Worm (Caenorhabditis elegans) whole organism, young adult: Measurements from ENCODE around the gene rps-30.

Source experiments
- B0019.2 ChIP-seq: fragments of 200-800 bp; sonication (Bioruptor generic); conservative IDR thresholded peaks from 2 replicates; pipeline ENCODE4 v1.3.6; 2022; ENCODE audit warnings: missing genetic modification reagents, missing genetic modification characterization, missing compliant biosample characterization
- B0261.1 ChIP-seq: sonication (generic microtip); optimal IDR thresholded peaks from 2 replicates; lab custom pipeline; 2016; ENCODE audit warnings: mild to moderate bottlenecking, missing genetic modification characterization, moderate library complexity, missing compliant biosample characterization
- B0336.3 ChIP-seq: fragments of 200-800 bp; sonication (Bioruptor generic); IDR thresholded peaks from 2 replicates; pipeline ENCODE4 v1.3.6; 2022; ENCODE audit warnings: missing genetic modification characterization, missing compliant biosample characterization
- D2030.7 ChIP-seq: fragments of 200-800 bp; sonication (Bioruptor generic); IDR thresholded peaks from 2 replicates; pipeline ENCODE4 v1.3.6; 2022; ENCODE audit warnings: missing genetic modification reagents, missing genetic modification characterization, missing compliant biosample characterization
- F23B12.7 ChIP-seq: sonication (generic microtip); optimal IDR thresholded peaks from 2 replicates; lab custom pipeline; 2017; ENCODE audit warnings: missing genetic modification characterization, mild to moderate bottlenecking, missing compliant biosample characterization, antibody characterized with exemption, moderate library complexity; ENCODE audit not compliant: insufficient read depth
- F33H1.4 ChIP-seq: fragments of 200-800 bp; sonication (Bioruptor generic); IDR thresholded peaks from 2 replicates; pipeline ENCODE4 v1.3.6; 2022; ENCODE audit warnings: missing genetic modification reagents, missing genetic modification characterization, missing compliant biosample characterization
- F52B5.7 ChIP-seq: sonication (generic microtip); optimal IDR thresholded peaks from 2 replicates; lab custom pipeline; 2016; ENCODE audit warnings: mild to moderate bottlenecking, missing genetic modification characterization, missing compliant biosample characterization
- K12H6.12 ChIP-seq: fragments of 200-800 bp; sonication (Bioruptor generic); optimal IDR thresholded peaks from 2 replicates; lab custom pipeline; 2018; ENCODE audit warnings: mild to moderate bottlenecking, missing genetic modification characterization, missing compliant biosample characterization
- T26A5.8 ChIP-seq: sonication (generic microtip); optimal IDR thresholded peaks from 2 replicates; lab custom pipeline; 2016; ENCODE audit warnings: missing genetic modification characterization, missing compliant biosample characterization
- Y53F4B.3 ChIP-seq: fragments of 200-800 bp; sonication (Bioruptor generic); IDR thresholded peaks from 2 replicates; pipeline ENCODE4 v1.3.6; 2022; ENCODE audit warnings: missing genetic modification reagents, missing genetic modification characterization, missing compliant biosample characterization
- ZK185.1 ChIP-seq: sonication (generic microtip); optimal IDR thresholded peaks from 2 replicates; lab custom pipeline; 2016; ENCODE audit warnings: mild to moderate bottlenecking, missing genetic modification characterization, missing compliant biosample characterization; ENCODE audit not compliant: poor library complexity, severe bottlenecking
- ama-1 ChIP-seq, 3 experiments: fragments of 150-350 bp in 1 of 3; sonication (generic microtip) in 2 of 3; optimal IDR thresholded peaks; 2 replicates each; lab custom pipeline; 2014 to 2018; ENCODE audit warnings: missing biosample characterization in 2 of 3, missing genetic modification characterization in 2 of 3, missing genetic modification reagents in 2 of 3
- aptf-2 ChIP-seq: fragments of 200-800 bp; sonication (Bioruptor generic); conservative IDR thresholded peaks from 2 replicates; pipeline ENCODE4 v1.3.6; 2022; ENCODE audit warnings: missing genetic modification reagents, missing genetic modification characterization, missing compliant biosample characterization
- bed-1 ChIP-seq: fragments of 200-800 bp; sonication (Bioruptor generic); IDR thresholded peaks from 2 replicates; pipeline ENCODE4 v1.3.6; 2022; ENCODE audit warnings: missing genetic modification reagents, missing genetic modification characterization, missing compliant biosample characterization
- cebp-1 ChIP-seq, 2 experiments: fragments of 200-800 bp in 1 of 2; sonication (Bioruptor generic) in 1 of 2; sonication (generic microtip) in 1 of 2; IDR thresholded peaks in 1 of 2; optimal IDR thresholded peaks in 1 of 2; 2 replicates each; pipeline versions ENCODE4 v1.3.6 to Lab custom; 2017 to 2022; ENCODE audit warnings: missing compliant biosample characterization in 2 of 2, missing genetic modification characterization in 2 of 2, mild to moderate bottlenecking in 1 of 2, missing genetic modification reagents in 1 of 2, moderate library complexity in 1 of 2
- ceh-27 ChIP-seq: fragments of 200-800 bp; sonication (Bioruptor generic); optimal IDR thresholded peaks from 2 replicates; lab custom pipeline; 2018; ENCODE audit warnings: mild to moderate bottlenecking, missing genetic modification characterization, moderate library complexity, missing compliant biosample characterization
- chd-7 ChIP-seq: sonication (generic microtip); optimal IDR thresholded peaks from 2 replicates; lab custom pipeline; 2016; ENCODE audit warnings: mild to moderate bottlenecking, missing genetic modification characterization, moderate library complexity, missing compliant biosample characterization
- dox-1 ChIP-seq: fragments of 200-800 bp; sonication (Bioruptor generic); IDR thresholded peaks from 2 replicates; pipeline ENCODE4 v1.3.6; 2022; ENCODE audit warnings: missing genetic modification reagents, missing genetic modification characterization, missing compliant biosample characterization
- fkh-3 ChIP-seq: sonication (generic microtip); optimal IDR thresholded peaks from 2 replicates; lab custom pipeline; 2016; ENCODE audit warnings: mild to moderate bottlenecking, missing genetic modification characterization, missing compliant biosample characterization
- gei-17 ChIP-seq: fragments of 200-800 bp; sonication (Bioruptor generic); optimal IDR thresholded peaks from 2 replicates; lab custom pipeline; 2018; ENCODE audit warnings: mild to moderate bottlenecking, missing genetic modification characterization, missing compliant biosample characterization
- hlh-26 ChIP-seq: fragments of 200-800 bp; sonication (Bioruptor generic); conservative IDR thresholded peaks from 2 replicates; pipeline ENCODE4 v1.3.6; 2022; ENCODE audit warnings: missing genetic modification reagents, missing genetic modification characterization, missing compliant biosample characterization
- hsf-1 ChIP-seq: fragments of 200-800 bp; sonication (Bioruptor generic); IDR thresholded peaks from 2 replicates; pipeline ENCODE4 v1.3.6; 2022; ENCODE audit warnings: missing genetic modification reagents, missing genetic modification characterization, missing compliant biosample characterization
- lin-26 ChIP-seq: fragments of 200-800 bp; sonication (Bioruptor generic); IDR thresholded peaks from 2 replicates; pipeline ENCODE4 v1.3.6; 2022; ENCODE audit warnings: missing genetic modification reagents, missing genetic modification characterization, missing compliant biosample characterization
- lin-54 ChIP-seq: fragments of 200-800 bp; sonication (Bioruptor generic); optimal IDR thresholded peaks from 2 replicates; lab custom pipeline; 2018; ENCODE audit warnings: mild to moderate bottlenecking, missing genetic modification characterization, missing compliant biosample characterization
- lir-1 ChIP-seq: fragments of 200-800 bp; sonication (Bioruptor generic); conservative IDR thresholded peaks from 2 replicates; pipeline ENCODE4 v1.3.6; 2022; ENCODE audit warnings: missing genetic modification reagents, missing genetic modification characterization, missing compliant biosample characterization
- lsl-1 ChIP-seq: fragments of 200-800 bp; sonication (Bioruptor generic); optimal IDR thresholded peaks from 2 replicates; lab custom pipeline; 2018; ENCODE audit warnings: mild to moderate bottlenecking, missing genetic modification characterization, moderate library complexity, missing compliant biosample characterization
- madf-6 ChIP-seq: fragments of 200-800 bp; sonication (Bioruptor generic); IDR thresholded peaks from 2 replicates; pipeline ENCODE4 v1.3.6; 2022; ENCODE audit warnings: missing genetic modification reagents, missing genetic modification characterization, missing compliant biosample characterization
- mcd-1 ChIP-seq: fragments of 200-800 bp; sonication (Bioruptor generic); IDR thresholded peaks from 2 replicates; pipeline ENCODE4 v1.3.6; 2022; ENCODE audit warnings: missing genetic modification reagents, missing genetic modification characterization, missing compliant biosample characterization
- nfyb-1 ChIP-seq: fragments of 200-800 bp; sonication (Bioruptor generic); IDR thresholded peaks from 2 replicates; pipeline ENCODE4 v1.3.6; 2022; ENCODE audit warnings: missing genetic modification reagents, missing genetic modification characterization, missing compliant biosample characterization
- nhr-120 ChIP-seq: fragments of 200-800 bp; sonication (Bioruptor generic); IDR thresholded peaks from 2 replicates; pipeline ENCODE4 v1.3.6; 2022; ENCODE audit warnings: missing genetic modification characterization, missing compliant biosample characterization
- nhr-90 ChIP-seq: sonication (generic microtip); optimal IDR thresholded peaks from 2 replicates; lab custom pipeline; 2016; ENCODE audit warnings: missing genotype, mild to moderate bottlenecking, missing genetic modification characterization, missing compliant biosample characterization
- rcor-1 ChIP-seq: fragments of 200-800 bp; sonication (Bioruptor generic); IDR thresholded peaks from 2 replicates; pipeline ENCODE4 v1.3.6; 2022; ENCODE audit warnings: missing genetic modification reagents, missing genetic modification characterization, missing compliant biosample characterization
- rpc-1 ChIP-seq, 2 experiments: fragments of 150-350 bp in 1 of 2; sonication (generic microtip) in 1 of 2; optimal IDR thresholded peaks; 2 replicates each; lab custom pipeline; 2014 to 2018; ENCODE audit warnings: missing biosample characterization in 1 of 2, missing genetic modification characterization in 1 of 2, missing genetic modification reagents in 1 of 2, missing genotype in 1 of 2
- snpc-3.4 ChIP-seq: sonication (generic microtip); optimal IDR thresholded peaks from 2 replicates; lab custom pipeline; 2017; ENCODE audit warnings: missing genetic modification characterization, mild to moderate bottlenecking, missing compliant biosample characterization, antibody characterized with exemption, moderate library complexity, missing genotype, missing genetic modification reagents
- snpc-4 ChIP-seq, 5 experiments: fragments of 150-350 bp in 1 of 5; sonication (generic microtip) in 4 of 5; optimal IDR thresholded peaks; 2 replicates each; lab custom pipeline; 2014 to 2018; ENCODE audit warnings: missing genetic modification characterization in 5 of 5, missing biosample characterization in 3 of 5, antibody characterized with exemption in 2 of 5, mild to moderate bottlenecking in 2 of 5, missing compliant biosample characterization in 2 of 5, missing genotype in 2 of 5, moderate library complexity in 2 of 5, missing genetic modification reagents in 1 of 5
- somi-1 ChIP-seq: fragments of 200-800 bp; sonication (Bioruptor generic); optimal IDR thresholded peaks from 2 replicates; lab custom pipeline; 2018; ENCODE audit warnings: mild to moderate bottlenecking, missing genetic modification characterization, missing compliant biosample characterization
- tbp1 ChIP-seq: fragments of 200-800 bp; sonication (Bioruptor generic); optimal IDR thresholded peaks from 2 replicates; lab custom pipeline; 2018; ENCODE audit warnings: mild to moderate bottlenecking, missing genetic modification characterization, missing compliant biosample characterization
- tlf-1 ChIP-seq: fragments of 200-800 bp; sonication (Bioruptor generic); optimal IDR thresholded peaks from 2 replicates; lab custom pipeline; 2018; ENCODE audit warnings: mild to moderate bottlenecking, missing genetic modification characterization, missing compliant biosample characterization
- unc-62 ChIP-seq: fragments of 150-350 bp; optimal IDR thresholded peaks from 2 replicates; lab custom pipeline; 2014; ENCODE audit warnings: missing biosample characterization, missing genetic modification reagents, missing genetic modification characterization
- xnd-1 ChIP-seq: sonication (generic microtip); optimal IDR thresholded peaks from 2 replicates; lab custom pipeline; 2016; ENCODE audit warnings: missing genotype, missing genetic modification reagents, missing genetic modification characterization, missing compliant biosample characterization
- zim-3 ChIP-seq: sonication (generic microtip); optimal IDR thresholded peaks from 2 replicates; lab custom pipeline; 2017; ENCODE audit warnings: mild to moderate bottlenecking, missing genetic modification characterization, moderate library complexity, missing compliant biosample characterization
- ztf-28 ChIP-seq: fragments of 200-800 bp; sonication (Bioruptor generic); IDR thresholded peaks from 2 replicates; pipeline ENCODE4 v1.3.6; 2022; ENCODE audit warnings: missing genetic modification reagents, missing genetic modification characterization, missing compliant biosample characterization
- ztf-6 ChIP-seq: fragments of 200-800 bp; sonication (Bioruptor generic); IDR thresholded peaks from 2 replicates; pipeline ENCODE4 v1.3.6; 2022; ENCODE audit warnings: missing genetic modification reagents, missing genetic modification characterization, missing compliant biosample characterization

The rps-30 gene

DNA sequence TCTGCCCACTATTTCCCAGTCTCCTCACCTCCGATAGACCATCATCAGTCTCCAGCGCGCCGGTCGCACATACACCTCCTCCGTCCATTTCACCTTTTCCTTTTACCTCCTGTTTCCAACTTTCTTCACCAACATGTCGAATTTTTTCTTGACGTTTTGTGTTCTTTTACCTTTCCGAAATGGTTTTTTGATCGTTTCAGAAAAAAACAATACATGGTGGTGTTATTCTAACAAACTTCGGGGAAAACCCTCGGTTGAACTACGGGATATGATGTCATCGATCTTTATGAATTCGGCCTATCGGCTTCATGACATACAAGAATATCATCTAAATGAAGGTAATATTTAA is 47.7 kb upstream of the rps-30 start, which contains the start of gene Y97E10C.1:
TSS of gene Y97E10C.1 (plus strand) at position 201 of the 349 bp plus-strand sequence.
- TF ChIP-seq aptf-2 (GFP tag; lab: Robert Waterston, UW) (no peak), bed-1 (GFP tag; lab: Robert Waterston, UW) (no peak), F23B12.7 (tag; lab: Kevin White, UChicago) (no peak), nhr-90 (tag; lab: Kevin White, UChicago) (no peak), nhr-120 (no peak), tlf-1 (GFP tag; lab: Kevin White, UChicago) (no peak), unc-62 (GFP tag; lab: Kevin White, UChicago) (no peak), xnd-1 (no peak), Y53F4B.3 (GFP tag; lab: Robert Waterston, UW) (no peak), T26A5.8 (tag; lab: Kevin White, UChicago) (no peak), dox-1 (GFP tag; lab: Robert Waterston, UW) (no peak), gei-17 (GFP tag; lab: Kevin White, UChicago) (no peak), hlh-26 (GFP tag; lab: Robert Waterston, UW) (no peak), mcd-1 (GFP tag; lab: Robert Waterston, UW) (no peak), somi-1 (GFP tag; lab: Kevin White, UChicago) (no peak), B0336.3 (GFP tag; lab: Robert Waterston, UW) (no peak), ztf-6 (GFP tag; lab: Robert Waterston, UW) (no peak), ama-1 (optimal IDR thresholded peaks at IDR 0.05; lab: Kevin White, UChicago) (no peak), ama-1 (GFP tag; optimal IDR thresholded peaks at IDR 0.05; lab: Kevin White, UChicago) (no peak), F52B5.7 (tag; lab: Kevin White, UChicago) (no peak)

DNA sequence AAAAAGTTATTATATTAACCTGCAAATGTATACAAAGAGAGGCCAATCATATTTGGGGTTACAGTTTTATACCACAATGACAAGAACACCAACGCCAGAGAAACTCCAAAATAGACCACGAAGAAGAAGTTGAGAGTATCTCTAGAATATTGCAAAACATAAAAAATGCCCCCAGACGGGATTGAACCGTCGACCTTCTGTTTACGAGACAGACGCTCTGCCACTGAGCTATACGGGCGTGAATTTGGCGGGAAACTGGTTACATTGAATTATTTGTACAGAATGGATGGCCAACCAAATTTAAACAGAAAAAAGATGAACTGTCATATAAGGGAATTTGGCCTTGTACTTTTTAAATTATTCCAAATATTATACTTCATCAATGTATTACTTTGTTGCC is 45.9 kb upstream of the rps-30 start:
- TF ChIP-seq B0019.2 (GFP tag; lab: Robert Waterston, UW): no peak
- TF ChIP-seq ama-1 (optimal IDR thresholded peaks at IDR 0.05; lab: Kevin White, UChicago): no peak
- peak in 1 of 2 experiments; percentile 50 for TF ChIP-seq ama-1 (GFP tag; optimal IDR thresholded peaks at IDR 0.05; lab: Kevin White, UChicago)
- peak; percentile 27 for TF ChIP-seq snpc-4 (GFP tag; optimal IDR thresholded peaks at IDR 0.05; lab: Kevin White, UChicago)
- TF ChIP-seq snpc-4 (tag; optimal IDR thresholded peaks at IDR 0.05; lab: Kevin White, UChicago): peak in 1 of 4 experiments; percentile 52
- TF ChIP-seq hsf-1 (GFP tag; lab: Robert Waterston, UW): peak; percentile 57; the same call in 1 of the 2 replicates
- TF ChIP-seq B0336.3 (GFP tag; lab: Robert Waterston, UW): 0 out of 2 replicates have a peak, but pooled peaks have one; percentile 18
- TF ChIP-seq lir-1 (GFP tag; lab: Robert Waterston, UW): no peak
- peak; percentile 8; the same call in 1 of the 2 replicates for TF ChIP-seq F33H1.4 (GFP tag; lab: Robert Waterston, UW)
- peak; percentile 86 for TF ChIP-seq tbp1 (GFP tag; lab: Kevin White, UChicago)
- TF ChIP-seq rcor-1 (GFP tag; lab: Robert Waterston, UW): 0 out of 2 replicates have a peak, but pooled peaks have one; percentile 30
- TF ChIP-seq ztf-28: 0 out of 2 replicates have a peak, but pooled peaks have one; percentile 24
- peak; percentile 44; the same call in 1 of the 2 replicates for TF ChIP-seq madf-6 (GFP tag; lab: Robert Waterston, UW)
- peak; percentile 12 for TF ChIP-seq lsl-1 (GFP tag; lab: Kevin White, UChicago)
- peak; percentile 23 for TF ChIP-seq somi-1 (GFP tag; lab: Kevin White, UChicago)
- TF ChIP-seq fkh-3 (tag; lab: Kevin White, UChicago): no peak
- no peak for TF ChIP-seq cebp-1 (GFP tag; IDR thresholded peaks at IDR 0.05; lab: Robert Waterston, UW)
- TF ChIP-seq cebp-1 (tag; optimal IDR thresholded peaks at IDR 0.05; lab: Kevin White, UChicago): peak; percentile 47
- peak; percentile 53; the same call in 1 of the 2 replicates for TF ChIP-seq nfyb-1 (GFP tag; lab: Robert Waterston, UW)
- peak; percentile 76 for TF ChIP-seq B0261.1 (tag; lab: Kevin White, UChicago)
- TF ChIP-seq rpc-1 (optimal IDR thresholded peaks at IDR 0.05; lab: Kevin White, UChicago): peak; percentile 54
- peak; percentile 74 for TF ChIP-seq rpc-1 (tag; optimal IDR thresholded peaks at IDR 0.05; lab: Kevin White, UChicago)
- peak; percentile 22 for TF ChIP-seq ceh-27 (GFP tag; lab: Kevin White, UChicago)
- TF ChIP-seq chd-7 (tag; lab: Kevin White, UChicago): peak; percentile 32
- TF ChIP-seq zim-3 (tag; lab: Kevin White, UChicago): no peak
- peak; percentile 46; the same call in 1 of the 2 replicates for TF ChIP-seq D2030.7
- peak; percentile 5 for TF ChIP-seq F23B12.7 (tag; lab: Kevin White, UChicago)
- peak; percentile 52; the same call in 1 of the 2 replicates for TF ChIP-seq lin-26 (GFP tag; lab: Robert Waterston, UW)
- TF ChIP-seq ZK185.1 (tag; lab: Kevin White, UChicago): no peak
- TF ChIP-seq K12H6.12: peak; percentile 49
- peak; percentile 35 for TF ChIP-seq nhr-90 (tag; lab: Kevin White, UChicago)
- TF ChIP-seq lin-54 (GFP tag; lab: Kevin White, UChicago): peak; percentile 29
- peak; percentile 45; the same call in 1 of the 2 replicates for TF ChIP-seq dox-1 (GFP tag; lab: Robert Waterston, UW)
- TF ChIP-seq snpc-3.4 (tag; lab: Kevin White, UChicago): peak; percentile 30
